Worm (Caenorhabditis elegans): ENCODE results near the gene C35A5.10.

- TF ChIP-seq nhr-12 (tag; optimal IDR thresholded peaks at IDR 0.05) (no peak), nhr-11 (tag; optimal IDR thresholded peaks at IDR 0.05) (no peak), nhr-237 (tag; optimal IDR thresholded peaks at IDR 0.05) (no peak), skn-1 (tag; optimal IDR thresholded peaks at IDR 0.05) (no peak), tbx-2 (tag; optimal IDR thresholded peaks at IDR 0.05) (no peak), jun-1 (tag; optimal IDR thresholded peaks at IDR 0.05) (no peak), nhr-28 (tag; optimal IDR thresholded peaks at IDR 0.05) (peak; percentile 47), fos-1 (tag; optimal IDR thresholded peaks at IDR 0.05) (no peak), R02D3.7 (tag; optimal IDR thresholded peaks at IDR 0.05) (no peak), ceh-28 (tag; optimal IDR thresholded peaks at IDR 0.05) (no peak), nhr-77 (tag; optimal IDR thresholded peaks at IDR 0.05) (peak; percentile 68)
Observed at ce11 chrV:10546749-10547148, 42.8 kb downstream of the C35A5.10 start, which contains the start of gene F25D1.5.
